Fruit fly (Drosophila melanogaster): ENCODE measurements around the gene Sgt1.

dm6 chr3R:8334982-8335381, 29.9 kb upstream of the Sgt1 start:
- TF ChIP-seq Sox102F (GFP tag; optimal IDR thresholded peaks at IDR 0.05) (no peak), CG10631 (GFP tag; optimal IDR thresholded peaks at IDR 0.05) (no peak), CG6276 (GFP tag; optimal IDR thresholded peaks at IDR 0.05) (no peak), net (GFP tag; optimal IDR thresholded peaks at IDR 0.05) (no peak), CG16779 (tag; optimal IDR thresholded peaks at IDR 0.05) (no peak), fd85E (GFP tag; optimal IDR thresholded peaks at IDR 0.05) (no peak), CG6792 (GFP tag; optimal IDR thresholded peaks at IDR 0.05) (no peak), Lpt (GFP tag; optimal IDR thresholded peaks at IDR 0.05) (no peak), Hr38 (GFP tag; optimal IDR thresholded peaks at IDR 0.05) (no peak), Hr39 (GFP tag; optimal IDR thresholded peaks at IDR 0.05) (no peak)
